Fruit fly (Drosophila melanogaster) whole organism, prepupa: Measurements from ENCODE around the gene CG7252.

ENCODE experiments used
- Gug ChIP-seq: fragments of 200-800 bp; sonication (Bioruptor generic); IDR thresholded peaks from 2 replicates; pipeline ENCODE4 v1.3.6; 2022; ENCODE audit warnings: missing biosample characterization, missing genetic modification characterization
- cyc ChIP-seq: fragments of 200-800 bp; sonication (Bioruptor generic); optimal IDR thresholded peaks from 3 replicates; lab custom pipeline; 2016; ENCODE audit warnings: missing biosample characterization, missing genetic modification characterization
- fkh ChIP-seq: fragments of 200-800 bp; sonication (Bioruptor generic); optimal IDR thresholded peaks from 3 replicates; lab custom pipeline; 2017; ENCODE audit warnings: missing biosample characterization, mild to moderate bottlenecking, missing genetic modification characterization, moderate library complexity
- salr ChIP-seq, 2 experiments: fragments of 200-800 bp; sonication (Bioruptor generic); optimal IDR thresholded peaks; 3 replicates each; lab custom pipeline; 2016 to 2018; ENCODE audit warnings: missing biosample characterization in 2 of 2, missing genetic modification characterization in 2 of 2, mild to moderate bottlenecking in 1 of 2
- spab ChIP-seq: fragments of 200-800 bp; sonication (Bioruptor generic); optimal IDR thresholded peaks from 2 replicates; lab custom pipeline; 2017; ENCODE audit warnings: missing biosample characterization, mild to moderate bottlenecking, missing genetic modification characterization, missing genetic modification reagents

DNA sequence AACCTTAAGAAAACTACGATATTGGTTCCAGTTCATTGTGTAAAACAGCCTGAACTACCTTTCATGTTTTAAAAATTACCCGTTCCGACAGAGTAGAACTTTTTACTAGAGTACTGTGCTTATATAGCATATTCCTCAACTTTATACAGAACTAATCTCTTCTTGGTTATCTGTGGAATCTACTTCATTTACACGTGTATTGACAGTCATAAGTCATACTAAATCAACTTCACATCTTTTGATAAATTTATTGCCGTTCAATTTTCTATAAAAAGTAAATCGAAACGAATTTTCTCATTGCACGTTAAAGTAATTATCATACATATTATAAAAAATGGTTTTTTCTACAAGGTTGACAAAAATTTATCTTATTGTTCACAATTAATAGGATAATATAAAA lies 26.2 kb downstream of the CG7252 start, which contains the start of gene CG42397:
- no peak for TF ChIP-seq salr (GFP tag; optimal IDR thresholded peaks at IDR 0.05; lab: Kevin White, UChicago)
- TF ChIP-seq cyc (GFP tag; lab: Kevin White, UChicago) = no peak
- no peak for TF ChIP-seq Gug (GFP tag; lab: Robert Waterston, UW)
- TF ChIP-seq spab (GFP tag; lab: Kevin White, UChicago) = no peak
- no peak for TF ChIP-seq fkh (GFP tag; lab: Kevin White, UChicago)
